Worm (Caenorhabditis elegans) whole organism, L4 larva: ENCODE results near the gene F32D8.4.

Experiments
- F26F4.8 ChIP-seq: fragments of 200-800 bp; sonication (Bioruptor generic); conservative IDR thresholded peaks from 2 replicates; pipeline ENCODE4 v1.3.6; 2022; ENCODE audit warnings: missing genetic modification characterization, missing compliant biosample characterization
- F37D6.2 ChIP-seq: sonication (generic microtip); optimal IDR thresholded peaks from 2 replicates; lab custom pipeline; 2016; ENCODE audit warnings: mild to moderate bottlenecking, missing genetic modification characterization, missing compliant biosample characterization
- F49E8.2 ChIP-seq: sonication (generic microtip); optimal IDR thresholded peaks from 2 replicates; lab custom pipeline; 2016; ENCODE audit warnings: missing compliant biosample characterization, mild to moderate bottlenecking, missing genetic modification characterization, borderline replicate concordance
- ZK337.2 ChIP-seq: fragments of 200-800 bp; sonication (Bioruptor generic); IDR thresholded peaks from 2 replicates; pipeline ENCODE4 v1.3.6; 2022; ENCODE audit warnings: missing genetic modification reagents, missing genetic modification characterization, missing compliant biosample characterization
- aha-1 ChIP-seq: fragments of 150-350 bp; peaks from one replicate; lab custom pipeline; 2014; ENCODE audit warnings: missing biosample characterization, missing genetic modification characterization
- aly-2 ChIP-seq: sonication (generic microtip); optimal IDR thresholded peaks from 2 replicates; lab custom pipeline; 2018; ENCODE audit warnings: missing biosample characterization, missing genetic modification characterization
- ama-1 ChIP-seq: fragments of 150-350 bp; optimal IDR thresholded peaks from 2 replicates; lab custom pipeline; 2014; ENCODE audit warnings: inconsistent platforms, mixed read lengths
- ceh-20 ChIP-seq: fragments of 200-800 bp; sonication (Bioruptor generic); IDR thresholded peaks from 2 replicates; pipeline ENCODE4 v1.3.6; 2022; ENCODE audit warnings: missing genetic modification reagents, missing genetic modification characterization, missing compliant biosample characterization
- ceh-28 ChIP-seq: fragments of 150-350 bp; optimal IDR thresholded peaks from 2 replicates; lab custom pipeline; 2014; ENCODE audit warnings: missing biosample characterization, missing genetic modification reagents, missing genetic modification characterization
- ces-1 ChIP-seq: fragments of 150-350 bp; sonication (generic microtip); optimal IDR thresholded peaks from 4 replicates; lab custom pipeline; 2014; ENCODE audit warnings: missing biosample characterization, missing genetic modification reagents, missing genetic modification characterization
- ctbp-1 ChIP-seq: fragments of 200-800 bp; sonication (Bioruptor generic); IDR thresholded peaks from 2 replicates; pipeline ENCODE4 v1.3.6; 2022; ENCODE audit warnings: missing genetic modification reagents, missing genetic modification characterization, missing compliant biosample characterization
- daf-12 ChIP-seq: fragments of 150-350 bp; optimal IDR thresholded peaks from 2 replicates; lab custom pipeline; 2014; ENCODE audit warnings: missing biosample characterization, missing genetic modification reagents, missing genetic modification characterization
- daf-16 ChIP-seq, 3 experiments: sonication (generic microtip); optimal IDR thresholded peaks; 2 replicates each; lab custom pipeline; 2016 to 2017; ENCODE audit warnings: missing genetic modification characterization in 3 of 3, missing genetic modification reagents in 3 of 3, mild to moderate bottlenecking in 2 of 3, missing compliant biosample characterization in 2 of 3, missing biosample characterization in 1 of 3, moderate library complexity in 1 of 3
- daf-8 ChIP-seq: fragments of 200-800 bp; sonication (Bioruptor generic); IDR thresholded peaks from 2 replicates; pipeline ENCODE4 v1.3.6; 2022; ENCODE audit warnings: missing genetic modification characterization, missing compliant biosample characterization
- dmd-6 ChIP-seq: fragments of 200-800 bp; sonication (Bioruptor generic); IDR thresholded peaks from 2 replicates; pipeline ENCODE4 v1.3.6; 2022; ENCODE audit warnings: missing genetic modification reagents, missing genetic modification characterization, missing compliant biosample characterization
- dpl-1 ChIP-seq: fragments of 150-350 bp; optimal IDR thresholded peaks from 2 replicates; lab custom pipeline; 2014; ENCODE audit warnings: missing biosample characterization, missing genetic modification reagents, missing genetic modification characterization
- dve-1 ChIP-seq: sonication (generic microtip); optimal IDR thresholded peaks from 2 replicates; lab custom pipeline; 2017; ENCODE audit warnings: antibody characterized with exemption, mild to moderate bottlenecking, missing genetic modification characterization, missing compliant biosample characterization; ENCODE audit not compliant: insufficient read depth
- fkh-10 ChIP-seq: fragments of 150-350 bp; optimal IDR thresholded peaks from 2 replicates; lab custom pipeline; 2014; ENCODE audit warnings: missing biosample characterization, missing genetic modification reagents, missing genetic modification characterization
- fos-1 ChIP-seq: fragments of 150-350 bp; optimal IDR thresholded peaks from 2 replicates; lab custom pipeline; 2014; ENCODE audit warnings: missing biosample characterization, missing genetic modification characterization
- hif-1 ChIP-seq, 2 experiments: sonication (generic microtip); optimal IDR thresholded peaks; 2 replicates each; lab custom pipeline; 2016 to 2017; ENCODE audit warnings: missing compliant biosample characterization in 2 of 2, missing genetic modification characterization in 2 of 2, missing genetic modification reagents in 2 of 2, missing genotype in 2 of 2, mild to moderate bottlenecking in 1 of 2
- hlh-11 ChIP-seq: fragments of 200-800 bp; sonication (Bioruptor generic); optimal IDR thresholded peaks from 2 replicates; lab custom pipeline; 2018; ENCODE audit warnings: mild to moderate bottlenecking, missing genetic modification characterization, missing compliant biosample characterization
- hlh-30 ChIP-seq: sonication (generic microtip); optimal IDR thresholded peaks from 2 replicates; lab custom pipeline; 2017; ENCODE audit warnings: antibody characterized with exemption, mild to moderate bottlenecking, missing genetic modification characterization, missing compliant biosample characterization; ENCODE audit not compliant: insufficient read depth
- hmg-1.1 ChIP-seq: fragments of 200-800 bp; sonication (Bioruptor generic); IDR thresholded peaks from 2 replicates; pipeline ENCODE4 v1.3.6; 2022; ENCODE audit warnings: missing genetic modification reagents, missing genetic modification characterization, missing compliant biosample characterization
- lir-3 ChIP-seq: sonication (generic microtip); optimal IDR thresholded peaks from 2 replicates; lab custom pipeline; 2016; ENCODE audit warnings: mild to moderate bottlenecking, missing genetic modification characterization, missing compliant biosample characterization
- mdl-1 ChIP-seq, 2 experiments: fragments of 150-350 bp in 1 of 2; sonication (generic microtip) in 1 of 2; optimal IDR thresholded peaks; 2 replicates each; lab custom pipeline; 2014 to 2017; ENCODE audit warnings: missing biosample characterization in 2 of 2, missing genetic modification characterization in 2 of 2
- mes-2 ChIP-seq: sonication (generic microtip); optimal IDR thresholded peaks from 2 replicates; lab custom pipeline; 2016; ENCODE audit warnings: missing genotype, mild to moderate bottlenecking, missing genetic modification characterization, missing compliant biosample characterization; ENCODE audit not compliant: poor library complexity, severe bottlenecking
- mxl-3 ChIP-seq: fragments of 200-800 bp; sonication (Bioruptor generic); optimal IDR thresholded peaks from 2 replicates; lab custom pipeline; 2018; ENCODE audit warnings: mild to moderate bottlenecking, missing genetic modification characterization, missing compliant biosample characterization
- nhr-10 ChIP-seq: fragments of 150-350 bp; optimal IDR thresholded peaks from 2 replicates; lab custom pipeline; 2014; ENCODE audit warnings: missing biosample characterization, missing genetic modification characterization
- nhr-102 ChIP-seq: sonication (generic microtip); optimal IDR thresholded peaks from 2 replicates; lab custom pipeline; 2016; ENCODE audit warnings: mild to moderate bottlenecking, missing genetic modification characterization, moderate library complexity, missing compliant biosample characterization
- nhr-11 ChIP-seq: fragments of 150-350 bp; optimal IDR thresholded peaks from 2 replicates; lab custom pipeline; 2014; ENCODE audit warnings: missing biosample characterization, missing genetic modification characterization
- nhr-111 ChIP-seq: fragments of 200-800 bp; sonication (Bioruptor generic); optimal IDR thresholded peaks from 2 replicates; lab custom pipeline; 2018; ENCODE audit warnings: mild to moderate bottlenecking, missing genetic modification characterization, missing compliant biosample characterization
- nhr-25 ChIP-seq: sonication (generic microtip); optimal IDR thresholded peaks from 2 replicates; lab custom pipeline; 2017; ENCODE audit warnings: missing genetic modification characterization, mild to moderate bottlenecking, missing compliant biosample characterization, antibody characterized with exemption, moderate library complexity, borderline replicate concordance; ENCODE audit not compliant: insufficient read depth
- nhr-28 ChIP-seq: fragments of 150-350 bp; optimal IDR thresholded peaks from 2 replicates; lab custom pipeline; 2014; ENCODE audit warnings: missing biosample characterization, missing genetic modification characterization
- nhr-6 ChIP-seq: fragments of 150-350 bp; optimal IDR thresholded peaks from 2 replicates; lab custom pipeline; 2014; ENCODE audit warnings: missing biosample characterization, missing genetic modification characterization
- nhr-76 ChIP-seq: fragments of 150-350 bp; optimal IDR thresholded peaks from 2 replicates; lab custom pipeline; 2014; ENCODE audit warnings: missing biosample characterization, missing genetic modification characterization
- nhr-77 ChIP-seq: fragments of 150-350 bp; optimal IDR thresholded peaks from 2 replicates; lab custom pipeline; 2014; ENCODE audit warnings: missing biosample characterization, missing genetic modification characterization
- pha-4 ChIP-seq, 2 experiments: fragments of 150-350 bp in 1 of 2; fragments of 200-800 bp in 1 of 2; sonication (Bioruptor generic) in 1 of 2; IDR thresholded peaks in 1 of 2; optimal IDR thresholded peaks in 1 of 2; 2 replicates each; pipeline versions ENCODE4 v1.3.6 to Lab custom; 2014 to 2022; ENCODE audit warnings: missing genetic modification characterization in 2 of 2, missing genetic modification reagents in 2 of 2, missing biosample characterization in 1 of 2, missing compliant biosample characterization in 1 of 2
- pqm-1 ChIP-seq: sonication (generic microtip); optimal IDR thresholded peaks from 2 replicates; lab custom pipeline; 2017; ENCODE audit warnings: missing biosample characterization, missing genetic modification characterization
- rbr-2 ChIP-seq: sonication (generic microtip); optimal IDR thresholded peaks from 2 replicates; lab custom pipeline; 2016; ENCODE audit warnings: missing genotype, missing genetic modification characterization, missing compliant biosample characterization
- sdz-12 ChIP-seq: fragments of 200-800 bp; sonication (Bioruptor generic); optimal IDR thresholded peaks from 2 replicates; lab custom pipeline; 2018; ENCODE audit warnings: mild to moderate bottlenecking, missing genetic modification characterization, missing compliant biosample characterization
- snpc-1.2 ChIP-seq: fragments of 200-800 bp; sonication (Bioruptor generic); IDR thresholded peaks from 2 replicates; pipeline ENCODE4 v1.3.6; 2022; ENCODE audit warnings: missing genetic modification reagents, missing genetic modification characterization, missing compliant biosample characterization
- spr-3 ChIP-seq: fragments of 200-800 bp; sonication (Bioruptor generic); optimal IDR thresholded peaks from 2 replicates; lab custom pipeline; 2018; ENCODE audit warnings: mild to moderate bottlenecking, missing genetic modification characterization, missing compliant biosample characterization
- tra-1 ChIP-seq: fragments of 200-800 bp; sonication (Bioruptor generic); IDR thresholded peaks from 2 replicates; pipeline ENCODE4 v1.3.6; 2022; ENCODE audit warnings: missing genetic modification reagents, missing genetic modification characterization, missing compliant biosample characterization
- unc-130 ChIP-seq: sonication (generic microtip); optimal IDR thresholded peaks from 2 replicates; lab custom pipeline; 2016; ENCODE audit warnings: missing genetic modification reagents, missing genetic modification characterization, missing compliant biosample characterization
- zip-11 ChIP-seq: fragments of 200-800 bp; sonication (Bioruptor generic); IDR thresholded peaks from 2 replicates; pipeline ENCODE4 v1.3.6; 2022; ENCODE audit warnings: missing genetic modification characterization, missing compliant biosample characterization
- zip-2 ChIP-seq: fragments of 150-350 bp; optimal IDR thresholded peaks from 2 replicates; lab custom pipeline; 2014; ENCODE audit warnings: missing biosample characterization, missing genetic modification characterization
- ztf-11 ChIP-seq: fragments of 150-350 bp; optimal IDR thresholded peaks from 2 replicates; lab custom pipeline; 2014; ENCODE audit warnings: missing biosample characterization, missing genetic modification characterization

Gene F32D8.4

DNA sequence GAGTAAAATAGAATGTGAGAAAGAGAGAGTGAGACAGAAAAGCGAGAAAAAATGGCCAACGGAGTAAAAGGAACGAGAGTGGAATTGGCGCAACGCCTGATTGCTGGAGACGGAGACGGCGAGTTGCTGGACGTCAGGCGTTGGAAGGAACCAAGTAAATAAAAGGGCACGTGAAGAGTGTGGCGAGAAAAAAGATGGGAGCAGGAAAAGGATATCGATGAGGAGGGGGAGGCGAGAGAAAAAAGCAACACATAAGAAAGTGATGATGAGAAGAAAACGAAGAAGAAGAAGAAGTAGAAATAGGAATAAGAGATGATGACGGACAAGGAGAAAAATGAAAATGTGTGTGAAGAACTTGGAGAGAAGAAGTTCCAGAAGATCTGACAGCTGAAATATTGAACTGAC, 21.9 kb downstream of the F32D8.4 start (continued):
- TF ChIP-seq hif-1 (tag; optimal IDR thresholded peaks at IDR 0.05; lab: Kevin White, UChicago) (peak in 1 of 2 experiments; percentile 67), hlh-11 (tag; lab: Kevin White, UChicago) (peak; percentile 93), nhr-11 (tag; lab: Kevin White, UChicago) (peak; percentile 88), zip-2 (tag; lab: Kevin White, UChicago) (no peak), ceh-28 (peak; percentile 20), F37D6.2 (tag; lab: Kevin White, UChicago) (peak; percentile 54), nhr-25 (no peak), dmd-6 (peak; percentile 79), nhr-6 (peak; percentile 78), mes-2 (tag; lab: Kevin White, UChicago) (peak; percentile 53), dpl-1 (GFP tag; lab: Kevin White, UChicago) (peak; percentile 41), ceh-20 (peak; percentile 52; the same call in 1 of the 2 replicates), mdl-1 (tag; optimal IDR thresholded peaks at IDR 0.05; lab: Kevin White, UChicago) (peak; percentile 81 to 98), daf-16 (GFP tag; optimal IDR thresholded peaks at IDR 0.05; lab: Kevin White, UChicago) (no peak), daf-16 (tag; optimal IDR thresholded peaks at IDR 0.05; lab: Kevin White, UChicago) (peak; percentile 45), ctbp-1 (GFP tag; lab: Robert Waterston, UW) (peak; percentile 91), nhr-77 (peak; percentile 67), fkh-10 (GFP tag; lab: Kevin White, UChicago) (peak; percentile 92), rbr-2 (tag; lab: Kevin White, UChicago) (peak; percentile 75), ama-1 (lab: Kevin White, UChicago) (no peak), sdz-12 (no peak), ces-1 (GFP tag; lab: Kevin White, UChicago) (peak; percentile 25), F26F4.8 (GFP tag; lab: Robert Waterston, UW) (no peak), mxl-3 (GFP tag; lab: Kevin White, UChicago) (peak; percentile 62), fos-1 (tag; lab: Kevin White, UChicago) (no peak), hmg-1.1 (GFP tag; lab: Robert Waterston, UW) (peak; percentile 87), nhr-102 (tag; lab: Kevin White, UChicago) (peak; percentile 17), tra-1 (GFP tag; lab: Robert Waterston, UW) (peak; percentile 73), daf-12 (no peak), nhr-111 (GFP tag; lab: Kevin White, UChicago) (no peak), nhr-28 (tag; lab: Kevin White, UChicago) (peak; percentile 90), aha-1 (tag; lab: Kevin White, UChicago) (peak; percentile 99)

DNA sequence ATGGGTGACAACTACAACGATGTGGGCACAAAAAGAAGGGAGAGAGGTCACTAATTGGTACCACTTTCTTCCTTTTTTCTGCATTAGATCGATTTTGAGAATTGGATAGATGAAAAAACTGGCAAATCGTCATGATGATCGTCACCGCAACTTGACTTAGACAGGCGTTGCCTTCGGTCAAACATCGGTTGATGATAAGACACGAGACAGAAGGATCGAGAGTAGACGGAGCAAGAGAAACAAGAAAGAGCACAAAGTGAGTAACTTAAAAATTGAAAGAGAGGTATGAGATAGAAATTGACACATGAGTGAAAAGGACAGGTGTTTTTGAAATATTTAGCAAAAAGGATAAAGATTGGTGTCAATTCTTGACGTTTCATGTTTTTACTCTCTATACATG, 23.3 kb downstream of the F32D8.4 start:
- TF ChIP-seq zip-11: no peak
- peak; percentile 66 for TF ChIP-seq dmd-6
- TF ChIP-seq daf-8: no peak
- TF ChIP-seq sdz-12: no peak
- no peak for TF ChIP-seq aly-2 (tag; lab: Kevin White, UChicago)
- TF ChIP-seq hlh-30 (tag; lab: Kevin White, UChicago): peak; percentile 74
- no peak for TF ChIP-seq nhr-76 (tag; lab: Kevin White, UChicago)
- TF ChIP-seq dve-1 (tag; lab: Kevin White, UChicago): peak; percentile 36
- TF ChIP-seq mxl-3 (GFP tag; lab: Kevin White, UChicago): peak; percentile 2
- TF ChIP-seq daf-16 (GFP tag; optimal IDR thresholded peaks at IDR 0.05; lab: Kevin White, UChicago): no peak
- TF ChIP-seq daf-16 (tag; optimal IDR thresholded peaks at IDR 0.05; lab: Kevin White, UChicago): peak; percentile 18
- TF ChIP-seq ZK337.2 (GFP tag; lab: Robert Waterston, UW): no peak
- TF ChIP-seq F49E8.2 (tag; lab: Kevin White, UChicago): no peak
- no peak for TF ChIP-seq mes-2 (tag; lab: Kevin White, UChicago)
- TF ChIP-seq lir-3 (tag; lab: Kevin White, UChicago): no peak
- TF ChIP-seq unc-130 (GFP tag; lab: Kevin White, UChicago): no peak
- no peak for TF ChIP-seq zip-2 (tag; lab: Kevin White, UChicago)
- no peak for TF ChIP-seq spr-3 (GFP tag; lab: Kevin White, UChicago)
- no peak for TF ChIP-seq snpc-1.2
- peak; percentile 72 for TF ChIP-seq hlh-11 (tag; lab: Kevin White, UChicago)
- TF ChIP-seq ztf-11 (tag; lab: Kevin White, UChicago): no peak
- TF ChIP-seq fos-1 (tag; lab: Kevin White, UChicago): no peak
- no peak for TF ChIP-seq nhr-25
- TF ChIP-seq nhr-10 (tag; lab: Kevin White, UChicago): no peak
- TF ChIP-seq pqm-1: peak; percentile 12
- no peak for TF ChIP-seq fkh-10 (GFP tag; lab: Kevin White, UChicago)
- no peak for TF ChIP-seq ama-1 (lab: Kevin White, UChicago)
- TF ChIP-seq ctbp-1 (GFP tag; lab: Robert Waterston, UW): peak; percentile 22; the same call in 1 of the 2 replicates
- no peak for TF ChIP-seq pha-4 (GFP tag; IDR thresholded peaks at IDR 0.05; lab: Robert Waterston, UW)
- TF ChIP-seq pha-4 (tag; optimal IDR thresholded peaks at IDR 0.05; lab: Kevin White, UChicago): no peak
